Comparison of ENCODE assay signal across 1 worm cellular context in genomic region chrX:13358573-13358972, ce11.
TF ChIP-seq lines count a peak whose summit lies in the region.

No protein-coding gene starts in this region.

TF ChIP-seq in whole organism, L1 larva, 84 proteins besides CTCF, POLR2A, EP300 and RAD21 (continued from another document):
- TF ChIP-seq nhr-11 (tag; optimal IDR thresholded peaks at IDR 0.05; lab: Kevin White, UChicago) (peak; percentile 81), fkh-4 (tag; optimal IDR thresholded peaks at IDR 0.05; lab: Kevin White, UChicago; ENCODE audit: borderline replicate concordance) (no peak), dsc-1 (tag; optimal IDR thresholded peaks at IDR 0.05; lab: Kevin White, UChicago) (peak; percentile 35), nhr-20 (tag; optimal IDR thresholded peaks at IDR 0.05; lab: Kevin White, UChicago) (peak; percentile 98), hlh-17 (GFP tag; optimal IDR thresholded peaks at IDR 0.05; lab: Kevin White, UChicago; ENCODE audit: borderline replicate concordance) (no peak), lin-35 (GFP tag; optimal IDR thresholded peaks at IDR 0.05; lab: Kevin White, UChicago) (peak; percentile 35 to 85), zag-1 (tag; optimal IDR thresholded peaks at IDR 0.05; lab: Kevin White, UChicago) (no peak), unc-86 (tag; optimal IDR thresholded peaks at IDR 0.05; lab: Kevin White, UChicago) (peak; percentile 28), lir-3 (tag; optimal IDR thresholded peaks at IDR 0.05; lab: Kevin White, UChicago; ENCODE audit: poor library complexity) (peak; percentile 53), nhr-90 (tag; optimal IDR thresholded peaks at IDR 0.05; lab: Kevin White, UChicago; ENCODE audit: poor library complexity) (peak; percentile 94), nhr-77 (tag; optimal IDR thresholded peaks at IDR 0.05; lab: Kevin White, UChicago) (peak; percentile 83), ces-1 (GFP tag; optimal IDR thresholded peaks at IDR 0.05; lab: Kevin White, UChicago) (no peak)
